Worm (Caenorhabditis elegans): ENCODE results near the gene fbxa-113.

- TF ChIP-seq ama-1 (optimal IDR thresholded peaks at IDR 0.05): no peak
- no peak for TF ChIP-seq hnd-1 (tag; optimal IDR thresholded peaks at IDR 0.05)
- TF ChIP-seq B0310.2 (tag; optimal IDR thresholded peaks at IDR 0.05): no peak
- TF ChIP-seq flt-1 (GFP tag; IDR thresholded peaks at IDR 0.05): no peak
- TF ChIP-seq ets-7 (tag; optimal IDR thresholded peaks at IDR 0.05): no peak
- TF ChIP-seq ceh-13 (GFP tag; optimal IDR thresholded peaks at IDR 0.05): no peak
- no peak for TF ChIP-seq aly-1 (tag; optimal IDR thresholded peaks at IDR 0.05)
- TF ChIP-seq pes-1 (GFP tag; IDR thresholded peaks at IDR 0.05): no peak
- no peak for TF ChIP-seq tbx-37 (GFP tag; conservative IDR thresholded peaks at IDR 0.05)
- TF ChIP-seq tbx-11 (GFP tag; IDR thresholded peaks at IDR 0.05): no peak
Measured at ce11 chrV:20182311-20182710, 20.9 kb upstream of the fbxa-113 start.

Measured in whole organism, early embryonic.